Worm (Caenorhabditis elegans) whole organism, L4 larva: Measurements from ENCODE around the gene srz-91.

Experiments used
- D1046.2 ChIP-seq: fragments of 200-800 bp; sonication (Bioruptor generic); IDR thresholded peaks from 2 replicates; pipeline ENCODE4 v1.3.6; 2022; ENCODE audit warnings: missing genetic modification characterization, missing compliant biosample characterization
- F10B5.3 ChIP-seq: sonication (generic microtip); optimal IDR thresholded peaks from 2 replicates; lab custom pipeline; 2016; ENCODE audit warnings: mild to moderate bottlenecking, missing genetic modification characterization, missing compliant biosample characterization
- R02D3.7 ChIP-seq: fragments of 150-350 bp; sonication (generic microtip); optimal IDR thresholded peaks from 3 replicates; lab custom pipeline; 2014; ENCODE audit warnings: missing biosample characterization, missing genetic modification characterization
- Y48G9A.11 ChIP-seq: fragments of 200-800 bp; sonication (Bioruptor generic); IDR thresholded peaks from 2 replicates; pipeline ENCODE4 v1.3.6; 2022; ENCODE audit warnings: missing genetic modification reagents, missing genetic modification characterization, missing compliant biosample characterization
- Y5F2A.4 ChIP-seq: fragments of 200-800 bp; sonication (Bioruptor generic); optimal IDR thresholded peaks from 2 replicates; lab custom pipeline; 2018; ENCODE audit warnings: mild to moderate bottlenecking, missing genetic modification characterization, missing compliant biosample characterization
- ZK337.2 ChIP-seq: fragments of 200-800 bp; sonication (Bioruptor generic); IDR thresholded peaks from 2 replicates; pipeline ENCODE4 v1.3.6; 2022; ENCODE audit warnings: missing genetic modification reagents, missing genetic modification characterization, missing compliant biosample characterization
- ama-1 ChIP-seq: fragments of 150-350 bp; optimal IDR thresholded peaks from 2 replicates; lab custom pipeline; 2014; ENCODE audit warnings: inconsistent platforms, mixed read lengths
- ceh-20 ChIP-seq: fragments of 200-800 bp; sonication (Bioruptor generic); IDR thresholded peaks from 2 replicates; pipeline ENCODE4 v1.3.6; 2022; ENCODE audit warnings: missing genetic modification reagents, missing genetic modification characterization, missing compliant biosample characterization
- ceh-28 ChIP-seq: fragments of 150-350 bp; optimal IDR thresholded peaks from 2 replicates; lab custom pipeline; 2014; ENCODE audit warnings: missing biosample characterization, missing genetic modification reagents, missing genetic modification characterization
- ceh-32 ChIP-seq: sonication (generic microtip); optimal IDR thresholded peaks from 2 replicates; lab custom pipeline; 2016; ENCODE audit warnings: mild to moderate bottlenecking, missing genetic modification characterization, missing compliant biosample characterization; ENCODE audit not compliant: poor library complexity
- ces-1 ChIP-seq: fragments of 150-350 bp; sonication (generic microtip); optimal IDR thresholded peaks from 4 replicates; lab custom pipeline; 2014; ENCODE audit warnings: missing biosample characterization, missing genetic modification reagents, missing genetic modification characterization
- ctbp-1 ChIP-seq: fragments of 200-800 bp; sonication (Bioruptor generic); IDR thresholded peaks from 2 replicates; pipeline ENCODE4 v1.3.6; 2022; ENCODE audit warnings: missing genetic modification reagents, missing genetic modification characterization, missing compliant biosample characterization
- daf-12 ChIP-seq: fragments of 150-350 bp; optimal IDR thresholded peaks from 2 replicates; lab custom pipeline; 2014; ENCODE audit warnings: missing biosample characterization, missing genetic modification reagents, missing genetic modification characterization
- dmd-6 ChIP-seq: fragments of 200-800 bp; sonication (Bioruptor generic); IDR thresholded peaks from 2 replicates; pipeline ENCODE4 v1.3.6; 2022; ENCODE audit warnings: missing genetic modification reagents, missing genetic modification characterization, missing compliant biosample characterization
- dpl-1 ChIP-seq: fragments of 150-350 bp; optimal IDR thresholded peaks from 2 replicates; lab custom pipeline; 2014; ENCODE audit warnings: missing biosample characterization, missing genetic modification reagents, missing genetic modification characterization
- dve-1 ChIP-seq: sonication (generic microtip); optimal IDR thresholded peaks from 2 replicates; lab custom pipeline; 2017; ENCODE audit warnings: antibody characterized with exemption, mild to moderate bottlenecking, missing genetic modification characterization, missing compliant biosample characterization; ENCODE audit not compliant: insufficient read depth
- egl-27 ChIP-seq: sonication (generic microtip); optimal IDR thresholded peaks from 3 replicates; lab custom pipeline; 2017; ENCODE audit warnings: missing biosample characterization, missing genetic modification reagents, missing genetic modification characterization
- fos-1 ChIP-seq: fragments of 150-350 bp; optimal IDR thresholded peaks from 2 replicates; lab custom pipeline; 2014; ENCODE audit warnings: missing biosample characterization, missing genetic modification characterization
- hlh-11 ChIP-seq: fragments of 200-800 bp; sonication (Bioruptor generic); optimal IDR thresholded peaks from 2 replicates; lab custom pipeline; 2018; ENCODE audit warnings: mild to moderate bottlenecking, missing genetic modification characterization, missing compliant biosample characterization
- hlh-30 ChIP-seq: sonication (generic microtip); optimal IDR thresholded peaks from 2 replicates; lab custom pipeline; 2017; ENCODE audit warnings: antibody characterized with exemption, mild to moderate bottlenecking, missing genetic modification characterization, missing compliant biosample characterization; ENCODE audit not compliant: insufficient read depth
- jun-1 ChIP-seq: fragments of 150-350 bp; optimal IDR thresholded peaks from 2 replicates; lab custom pipeline; 2014; ENCODE audit warnings: missing biosample characterization, missing genetic modification reagents, missing genetic modification characterization
- lim-7 ChIP-seq: fragments of 200-800 bp; sonication (Bioruptor generic); IDR thresholded peaks from 2 replicates; pipeline ENCODE4 v1.3.6; 2022; ENCODE audit warnings: missing genetic modification characterization, missing compliant biosample characterization
- lin-13 ChIP-seq: fragments of 150-350 bp; optimal IDR thresholded peaks from 2 replicates; lab custom pipeline; 2014; ENCODE audit warnings: missing biosample characterization, missing genetic modification reagents, missing genetic modification characterization
- lin-15B ChIP-seq: fragments of 150-350 bp; sonication (generic microtip); optimal IDR thresholded peaks from 3 replicates; lab custom pipeline; 2014; ENCODE audit warnings: missing biosample characterization, missing genetic modification characterization
- mdt-29 ChIP-seq: fragments of 200-800 bp; sonication (Bioruptor generic); IDR thresholded peaks from 2 replicates; pipeline ENCODE4 v1.3.6; 2022; ENCODE audit warnings: missing genetic modification reagents, missing genetic modification characterization, missing compliant biosample characterization
- mxl-2 ChIP-seq: fragments of 200-800 bp; sonication (Bioruptor generic); conservative IDR thresholded peaks from 2 replicates; pipeline ENCODE4 v1.3.6; 2022; ENCODE audit warnings: missing genetic modification reagents, missing genetic modification characterization, missing compliant biosample characterization
- nhr-111 ChIP-seq: fragments of 200-800 bp; sonication (Bioruptor generic); optimal IDR thresholded peaks from 2 replicates; lab custom pipeline; 2018; ENCODE audit warnings: mild to moderate bottlenecking, missing genetic modification characterization, missing compliant biosample characterization
- nhr-28 ChIP-seq: fragments of 150-350 bp; optimal IDR thresholded peaks from 2 replicates; lab custom pipeline; 2014; ENCODE audit warnings: missing biosample characterization, missing genetic modification characterization
- nhr-41 ChIP-seq: fragments of 200-800 bp; sonication (Bioruptor generic); IDR thresholded peaks from 2 replicates; pipeline ENCODE4 v1.3.6; 2022; ENCODE audit warnings: missing genetic modification reagents, missing genetic modification characterization, missing compliant biosample characterization
- nhr-76 ChIP-seq: fragments of 150-350 bp; optimal IDR thresholded peaks from 2 replicates; lab custom pipeline; 2014; ENCODE audit warnings: missing biosample characterization, missing genetic modification characterization
- pha-4 ChIP-seq, 2 experiments: fragments of 150-350 bp in 1 of 2; fragments of 200-800 bp in 1 of 2; sonication (Bioruptor generic) in 1 of 2; IDR thresholded peaks in 1 of 2; optimal IDR thresholded peaks in 1 of 2; 2 replicates each; pipeline versions ENCODE4 v1.3.6 to Lab custom; 2014 to 2022; ENCODE audit warnings: missing genetic modification characterization in 2 of 2, missing genetic modification reagents in 2 of 2, missing biosample characterization in 1 of 2, missing compliant biosample characterization in 1 of 2
- php-3 ChIP-seq: fragments of 200-800 bp; sonication (Bioruptor generic); IDR thresholded peaks from 2 replicates; pipeline ENCODE4 v1.3.6; 2022; ENCODE audit warnings: missing genetic modification reagents, missing genetic modification characterization, missing compliant biosample characterization
- pqm-1 ChIP-seq: sonication (generic microtip); optimal IDR thresholded peaks from 2 replicates; lab custom pipeline; 2017; ENCODE audit warnings: missing biosample characterization, missing genetic modification characterization
- sdz-12 ChIP-seq: fragments of 200-800 bp; sonication (Bioruptor generic); optimal IDR thresholded peaks from 2 replicates; lab custom pipeline; 2018; ENCODE audit warnings: mild to moderate bottlenecking, missing genetic modification characterization, missing compliant biosample characterization
- set-16 ChIP-seq: fragments of 200-800 bp; sonication (Bioruptor generic); IDR thresholded peaks from 2 replicates; pipeline ENCODE4 v1.3.6; 2022; ENCODE audit warnings: missing genetic modification reagents, missing genetic modification characterization, missing compliant biosample characterization
- snpc-4 ChIP-seq: fragments of 150-350 bp; optimal IDR thresholded peaks from 2 replicates; lab custom pipeline; 2014; ENCODE audit warnings: missing biosample characterization, missing genetic modification characterization
- spr-1 ChIP-seq: sonication (generic microtip); optimal IDR thresholded peaks from 2 replicates; lab custom pipeline; 2016; ENCODE audit warnings: mild to moderate bottlenecking, missing genetic modification characterization, missing compliant biosample characterization
- unc-130 ChIP-seq: sonication (generic microtip); optimal IDR thresholded peaks from 2 replicates; lab custom pipeline; 2016; ENCODE audit warnings: missing genetic modification reagents, missing genetic modification characterization, missing compliant biosample characterization
- unc-62 ChIP-seq, 3 experiments: fragments of 150-350 bp in 1 of 3; sonication (generic microtip); optimal IDR thresholded peaks in 2 of 3; peaks in 1 of 3; 1 replicate in 1 of 3; 2 replicates in 2 of 3; lab custom pipeline; 2014 to 2017; ENCODE audit warnings: missing biosample characterization in 3 of 3, missing genetic modification characterization in 3 of 3, missing genetic modification reagents in 3 of 3, missing genotype in 1 of 3

The srz-91 gene

ce11 chrV:17616807-17617206 is 8.9 kb downstream of the srz-91 start, which contains the start of gene Y6G8.6:
Y6G8.6 (minus strand) TSS chrV:17616904.
- TF ChIP-seq php-3 (GFP tag; lab: Robert Waterston, UW): 0 out of 2 replicates have a peak, but pooled peaks have one; percentile 42
- peak; percentile 51 for TF ChIP-seq pqm-1 (tag; lab: Kevin White, UChicago)
- TF ChIP-seq spr-1: no peak
- peak; percentile 53 for TF ChIP-seq nhr-28 (tag; lab: Kevin White, UChicago)

ce11 chrV:17620266-17620665 is 12.4 kb downstream of the srz-91 start, which contains the start of gene Y6G8.8:
Y6G8.8 (plus strand) TSS chrV:17620566.
- TF ChIP-seq fos-1 (tag; lab: Kevin White, UChicago): no peak

ce11 chrV:17623230-17623629 is 15.3 kb downstream of the srz-91 start, which contains the start of gene F57G4.1:
F57G4.1 (plus strand) TSS chrV:17623530.
- TF ChIP-seq ceh-20 (GFP tag; lab: Robert Waterston, UW) (no peak), jun-1 (tag; lab: Kevin White, UChicago) (no peak), set-16 (GFP tag; lab: Robert Waterston, UW) (no peak), ces-1 (GFP tag; lab: Kevin White, UChicago) (no peak), ZK337.2 (GFP tag; lab: Robert Waterston, UW) (no peak), nhr-41 (GFP tag; lab: Robert Waterston, UW) (no peak), nhr-76 (no peak), D1046.2 (GFP tag; lab: Robert Waterston, UW) (no peak), ama-1 (no peak), ctbp-1 (GFP tag; lab: Robert Waterston, UW) (no peak), lin-15B (tag; lab: Kevin White, UChicago) (no peak), dpl-1 (GFP tag; lab: Kevin White, UChicago) (no peak), dmd-6 (no peak), nhr-111 (GFP tag; lab: Kevin White, UChicago) (no peak), hlh-30 (tag; lab: Kevin White, UChicago) (no peak), unc-130 (GFP tag; lab: Kevin White, UChicago) (no peak)

ce11 chrV:17624906-17625305 is 17.0 kb downstream of the srz-91 start, which contains the start of gene F57G4.11:
F57G4.11 (plus strand) TSS chrV:17625206.
- TF ChIP-seq egl-27: no peak
- TF ChIP-seq lin-13: no peak
- no peak for TF ChIP-seq jun-1 (tag; lab: Kevin White, UChicago)
- no peak for TF ChIP-seq daf-12
- no peak for TF ChIP-seq ceh-28 (tag; lab: Kevin White, UChicago)
- no peak for TF ChIP-seq sdz-12 (GFP tag; lab: Kevin White, UChicago)
- TF ChIP-seq R02D3.7 (tag; lab: Kevin White, UChicago): no peak
- TF ChIP-seq hlh-11 (tag; lab: Kevin White, UChicago): no peak
- no peak for TF ChIP-seq ceh-32
- TF ChIP-seq unc-62 (GFP tag; optimal IDR thresholded peaks at IDR 0.05 in 1 of 2; lab: Kevin White, UChicago): no peak
- TF ChIP-seq unc-62 (tag; optimal IDR thresholded peaks at IDR 0.05; lab: Kevin White, UChicago): no peak
- no peak for TF ChIP-seq D1046.2 (GFP tag; lab: Robert Waterston, UW)
- TF ChIP-seq nhr-111 (GFP tag; lab: Kevin White, UChicago): no peak
- TF ChIP-seq dve-1 (tag; lab: Kevin White, UChicago): no peak

ce11 chrV:17628566-17628965 is 20.7 kb downstream of the srz-91 start, which contains the start of gene F57G4.10:
F57G4.10 (plus strand) TSS chrV:17628866.
- TF ChIP-seq mxl-2 (GFP tag; lab: Robert Waterston, UW) (no peak), Y48G9A.11 (GFP tag; lab: Robert Waterston, UW) (no peak), Y5F2A.4 (GFP tag; lab: Kevin White, UChicago) (no peak), dmd-6 (no peak), sdz-12 (GFP tag; lab: Kevin White, UChicago) (no peak), lim-7 (GFP tag; lab: Robert Waterston, UW) (no peak), mdt-29 (GFP tag; lab: Robert Waterston, UW) (no peak), pha-4 (GFP tag; IDR thresholded peaks at IDR 0.05; lab: Robert Waterston, UW) (no peak), pha-4 (tag; optimal IDR thresholded peaks at IDR 0.05; lab: Kevin White, UChicago) (no peak), F10B5.3 (tag; lab: Kevin White, UChicago) (no peak), snpc-4 (tag; lab: Kevin White, UChicago) (no peak)
